Fruit fly (Drosophila melanogaster) whole organism, pupa: ENCODE measurements around the gene bol.

Experiments used
- CG10348 ChIP-seq: fragments of 200-800 bp; sonication (Bioruptor generic); IDR thresholded peaks from 2 replicates; pipeline ENCODE4 v1.3.6; 2022; ENCODE audit warnings: missing biosample characterization, missing genetic modification characterization
- CG12605 ChIP-seq: fragments of 200-800 bp; sonication (Bioruptor generic); IDR thresholded peaks from 2 replicates; pipeline ENCODE4 v1.3.6; 2022; ENCODE audit warnings: missing biosample characterization, missing genetic modification characterization
- CG13204 ChIP-seq: fragments of 200-800 bp; sonication (Bioruptor generic); optimal IDR thresholded peaks from 2 replicates; lab custom pipeline; 2018; ENCODE audit warnings: missing biosample characterization, mild to moderate bottlenecking, missing genetic modification characterization, moderate library complexity
- CG14655 ChIP-seq: fragments of 200-800 bp; sonication (Bioruptor generic); optimal IDR thresholded peaks from 3 replicates; lab custom pipeline; 2017; ENCODE audit warnings: mild to moderate bottlenecking, missing biosample characterization, missing genetic modification reagents, missing genetic modification characterization
- CG15710 ChIP-seq: fragments of 200-800 bp; sonication (Bioruptor generic); optimal IDR thresholded peaks from 2 replicates; lab custom pipeline; 2018; ENCODE audit warnings: missing biosample characterization, mild to moderate bottlenecking, missing genetic modification characterization, moderate library complexity
- CG17806 ChIP-seq: fragments of 200-800 bp; sonication (Bioruptor generic); optimal IDR thresholded peaks from 2 replicates; lab custom pipeline; 2018; ENCODE audit warnings: missing biosample characterization, mild to moderate bottlenecking, missing genetic modification characterization, moderate library complexity
- CG32121 ChIP-seq: fragments of 200-800 bp; sonication (Bioruptor generic); IDR thresholded peaks from 2 replicates; pipeline ENCODE4 v1.3.6; 2022; ENCODE audit warnings: missing biosample characterization, missing genetic modification characterization
- CG34367 ChIP-seq: fragments of 200-800 bp; sonication (Bioruptor generic); optimal IDR thresholded peaks from 2 replicates; lab custom pipeline; 2018; ENCODE audit warnings: missing biosample characterization, mild to moderate bottlenecking, missing genetic modification characterization
- CG4496 ChIP-seq: fragments of 200-800 bp; sonication (Bioruptor generic); IDR thresholded peaks from 3 replicates; pipeline ENCODE4 v1.3.6; 2022; ENCODE audit warnings: missing biosample characterization, missing genetic modification characterization
- CG8159 ChIP-seq: fragments of 200-800 bp; sonication (Bioruptor generic); optimal IDR thresholded peaks from 3 replicates; lab custom pipeline; 2018; ENCODE audit warnings: missing biosample characterization, mild to moderate bottlenecking, missing genetic modification characterization, moderate library complexity
- CG8301 ChIP-seq: fragments of 200-800 bp; sonication (Bioruptor generic); optimal IDR thresholded peaks from 2 replicates; lab custom pipeline; 2018; ENCODE audit warnings: missing biosample characterization, mild to moderate bottlenecking, missing genetic modification characterization
- CG9948 ChIP-seq: fragments of 200-800 bp; sonication (Bioruptor generic); optimal IDR thresholded peaks from 2 replicates; lab custom pipeline; 2018; ENCODE audit warnings: missing biosample characterization, mild to moderate bottlenecking, missing genetic modification characterization, moderate library complexity
- D1 ChIP-seq: fragments of 200-800 bp; sonication (Bioruptor generic); optimal IDR thresholded peaks from 2 replicates; lab custom pipeline; 2018; ENCODE audit warnings: missing biosample characterization, mild to moderate bottlenecking, missing genetic modification characterization, moderate library complexity
- EcR ChIP-seq: fragments of 200-800 bp; sonication (Bioruptor generic); optimal IDR thresholded peaks from 3 replicates; lab custom pipeline; 2019; ENCODE audit warnings: missing biosample characterization, missing genetic modification characterization, mild to moderate bottlenecking, moderate library complexity, missing genetic modification reagents
- Ets98B ChIP-seq: fragments of 200-800 bp; sonication (Bioruptor generic); IDR thresholded peaks from 2 replicates; pipeline ENCODE4 v1.3.6; 2022; ENCODE audit warnings: missing biosample characterization, missing genetic modification characterization
- Pif1A ChIP-seq: fragments of 200-800 bp; sonication (Bioruptor generic); optimal IDR thresholded peaks from 3 replicates; lab custom pipeline; 2016; ENCODE audit warnings: missing biosample characterization, missing genetic modification characterization
- Pif1B ChIP-seq: fragments of 200-800 bp; sonication (Bioruptor generic); optimal IDR thresholded peaks from 3 replicates; lab custom pipeline; 2016; ENCODE audit warnings: missing biosample characterization, missing genetic modification characterization
- Snoo ChIP-seq: fragments of 200-800 bp; sonication (Bioruptor generic); optimal IDR thresholded peaks from 3 replicates; lab custom pipeline; 2017; ENCODE audit warnings: missing biosample characterization, mild to moderate bottlenecking, missing genetic modification characterization, inconsistent platforms
- fd96Ca ChIP-seq: fragments of 200-800 bp; sonication (Bioruptor generic); IDR thresholded peaks from 3 replicates; pipeline ENCODE4 v1.3.6; 2022; ENCODE audit warnings: missing biosample characterization, missing genetic modification characterization
- gl ChIP-seq: fragments of 200-800 bp; sonication (Bioruptor generic); optimal IDR thresholded peaks from 2 replicates; lab custom pipeline; 2018; ENCODE audit warnings: missing biosample characterization, mild to moderate bottlenecking, missing genetic modification characterization
- rn ChIP-seq: fragments of 200-800 bp; sonication (Bioruptor generic); IDR thresholded peaks from 2 replicates; pipeline ENCODE4 v1.3.6; 2022; ENCODE audit warnings: missing biosample characterization, missing genetic modification characterization

Gene bol

dm6 chr3L:9062816-9063215 lies 71.4 kb downstream of the bol start:
- no peak for TF ChIP-seq CG17806 (tag; lab: Kevin White, UChicago)

- TF ChIP-seq CG34367 (tag; lab: Kevin White, UChicago) (no peak), EcR (peak; percentile 72)
Observed at dm6 chr3L:9061449-9061848, 72.8 kb downstream of the bol start.

dm6 chr3L:9059611-9060203 lies 74.5 kb downstream of the bol start:
- TF ChIP-seq Ets98B (GFP tag; lab: Robert Waterston, UW), result no peak
- TF ChIP-seq CG34367 (tag; lab: Kevin White, UChicago), result peak; percentile 7
- peak; percentile 11 for TF ChIP-seq CG8159 (tag; lab: Kevin White, UChicago)
- TF ChIP-seq CG9948, result no peak
- no peak for TF ChIP-seq gl (tag; lab: Kevin White, UChicago)
- peak; percentile 16 for TF ChIP-seq CG15710 (tag; lab: Kevin White, UChicago)
- TF ChIP-seq, all 21 proteins: peak for 3

dm6 chr3L:9057429-9058088 lies 76.6 kb downstream of the bol start:
- TF ChIP-seq CG14655 (GFP tag; lab: Kevin White, UChicago), result peak; percentile 98
- peak; percentile 98 for TF ChIP-seq CG9948
- TF ChIP-seq D1 (tag; lab: Kevin White, UChicago), result peak; percentile 93
- TF ChIP-seq CG17806 (tag; lab: Kevin White, UChicago), result peak; percentile 98
- peak; percentile 96 for TF ChIP-seq CG34367 (tag; lab: Kevin White, UChicago)
- TF ChIP-seq Pif1A (GFP tag; lab: Kevin White, UChicago), result peak; percentile 93
- TF ChIP-seq gl (tag; lab: Kevin White, UChicago), result peak; percentile 93
- TF ChIP-seq CG10348 (GFP tag; lab: Robert Waterston, UW), result peak; percentile 78
- peak; percentile 94 for TF ChIP-seq Snoo
- TF ChIP-seq CG15710 (tag; lab: Kevin White, UChicago), result peak; percentile 99
- peak; percentile 97 for TF ChIP-seq CG32121 (GFP tag; lab: Robert Waterston, UW)
- TF ChIP-seq EcR, result peak; percentile 57
- peak; percentile 95 for TF ChIP-seq CG8301 (tag; lab: Kevin White, UChicago)
- peak; percentile 97 for TF ChIP-seq Pif1B (GFP tag; lab: Kevin White, UChicago)
- peak; percentile 99 for TF ChIP-seq CG8159 (tag; lab: Kevin White, UChicago)
- peak; percentile 94 for TF ChIP-seq CG12605
- TF ChIP-seq rn (GFP tag; lab: Robert Waterston, UW), result peak; percentile 95
- TF ChIP-seq fd96Ca, result peak; percentile 96
- TF ChIP-seq CG4496, result peak; percentile 97
- peak; percentile 95 for TF ChIP-seq Ets98B (GFP tag; lab: Robert Waterston, UW)
- peak; percentile 90 for TF ChIP-seq CG13204

dm6 chr3L:9055870-9056807 lies 78.1 kb downstream of the bol start:
- TF ChIP-seq Ets98B (GFP tag; lab: Robert Waterston, UW), result peak; percentile 23; the same call in 1 of the 2 replicates
- peak; percentile 49; the same call in 1 of the 3 replicates for TF ChIP-seq CG4496
- 0 out of 2 replicates have a peak, but pooled peaks have one; percentile 40 for TF ChIP-seq CG12605
- TF ChIP-seq CG32121 (GFP tag; lab: Robert Waterston, UW), result peak; percentile 51; the same call in 1 of the 2 replicates
- TF ChIP-seq EcR, result peak; percentile 90
- no peak for TF ChIP-seq D1 (tag; lab: Kevin White, UChicago)
- peak; percentile 11 for TF ChIP-seq Snoo
- peak; percentile 92 for TF ChIP-seq CG13204
- peak; percentile 48; the same call in 1 of the 3 replicates for TF ChIP-seq fd96Ca
- no peak for TF ChIP-seq CG17806 (tag; lab: Kevin White, UChicago)
- TF ChIP-seq CG15710 (tag; lab: Kevin White, UChicago), result no peak
- TF ChIP-seq Pif1A (GFP tag; lab: Kevin White, UChicago), result peak; percentile 50

- no peak for TF ChIP-seq EcR
- no peak for TF ChIP-seq Pif1A (GFP tag; lab: Kevin White, UChicago)
- no peak for TF ChIP-seq CG32121 (GFP tag; lab: Robert Waterston, UW)
- TF ChIP-seq CG9948, result no peak
- TF ChIP-seq rn (GFP tag; lab: Robert Waterston, UW), result no peak
- TF ChIP-seq CG17806 (tag; lab: Kevin White, UChicago), result no peak
- no peak for TF ChIP-seq Pif1B (GFP tag; lab: Kevin White, UChicago)
- no peak for TF ChIP-seq CG15710 (tag; lab: Kevin White, UChicago)
- TF ChIP-seq, all 21 proteins: peak for 0
Observed at dm6 chr3L:9054822-9055407, 79.3 kb downstream of the bol start.
